Worm (Caenorhabditis elegans): ENCODE results near the gene F26D11.13.

- TF ChIP-seq dmd-6 (GFP tag; IDR thresholded peaks at IDR 0.05), result no peak
- TF ChIP-seq zag-1 (tag; optimal IDR thresholded peaks at IDR 0.05), result no peak
- no peak for TF ChIP-seq unc-62 (GFP tag; optimal IDR thresholded peaks at IDR 0.05 in 1 of 2)
- no peak for TF ChIP-seq unc-62 (tag; optimal IDR thresholded peaks at IDR 0.05)
- no peak for TF ChIP-seq arid-1 (GFP tag; conservative IDR thresholded peaks at IDR 0.05)
- TF ChIP-seq ceh-28 (tag; optimal IDR thresholded peaks at IDR 0.05), result no peak
- no peak for TF ChIP-seq aly-2 (tag; optimal IDR thresholded peaks at IDR 0.05)
- no peak for TF ChIP-seq lin-39 (tag; optimal IDR thresholded peaks at IDR 0.05)
- TF ChIP-seq ctbp-1 (GFP tag; IDR thresholded peaks at IDR 0.05), result no peak
- TF ChIP-seq R02D3.7 (tag; optimal IDR thresholded peaks at IDR 0.05), result no peak
- no peak for TF ChIP-seq nhr-25 (tag; optimal IDR thresholded peaks at IDR 0.05; ENCODE audit: borderline replicate concordance, insufficient read depth)
- TF ChIP-seq hlh-11 (tag; optimal IDR thresholded peaks at IDR 0.05), result no peak
- TF ChIP-seq pqm-1 (tag; optimal IDR thresholded peaks at IDR 0.05), result no peak
- no peak for TF ChIP-seq dpl-1 (GFP tag; optimal IDR thresholded peaks at IDR 0.05)
Measured at ce11 chrV:7928660-7929059, 25.8 kb downstream of the F26D11.13 start, which contains the start of gene srsx-5.

Measured in whole organism, L4 larva.